Fruit fly (Drosophila melanogaster) ovary, adult (tissue): Measurements from ENCODE around the gene Pfdn6.

Experiments
- CG17801 ChIP-seq: fragments of 200-800 bp; optimal IDR thresholded peaks from 2 replicates; lab custom pipeline; 2019; ENCODE audit warnings: missing biosample characterization, mild to moderate bottlenecking, missing genetic modification characterization, moderate library complexity; ENCODE audit not compliant: partially characterized antibody

The Pfdn6 gene

DNA sequence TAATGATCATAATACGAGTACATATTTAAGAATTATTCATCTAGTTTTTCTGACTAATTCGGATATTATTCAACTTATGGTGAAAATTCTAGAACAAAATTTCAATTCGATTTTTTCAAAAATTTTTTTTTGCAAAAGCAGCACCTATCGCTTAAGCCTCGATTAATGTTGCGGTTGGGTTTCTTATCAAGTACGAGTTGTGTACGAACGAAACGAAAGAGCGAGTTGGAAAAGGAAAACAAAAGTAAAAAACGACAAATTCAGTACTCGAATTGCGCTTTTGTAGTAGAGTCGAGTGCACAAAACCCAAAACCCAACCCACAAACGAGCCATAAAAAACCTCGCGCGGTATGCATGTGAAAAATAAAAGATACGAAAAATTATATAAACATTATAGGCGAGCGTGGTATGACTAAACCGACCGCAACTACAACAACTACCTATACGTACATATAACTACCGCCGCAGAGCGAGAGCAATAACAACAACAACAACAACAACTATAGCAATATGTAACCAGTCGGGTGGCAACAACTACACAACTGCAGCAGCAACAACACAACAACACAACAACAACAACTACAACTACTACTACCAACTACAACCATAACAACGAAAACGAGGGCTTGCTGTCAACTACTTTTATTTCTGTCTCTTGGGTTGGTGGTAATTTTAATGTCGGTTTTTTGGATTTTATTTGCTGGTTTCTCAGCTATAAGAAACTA is 18.9 kb upstream of the Pfdn6 start:
- peak; percentile 25 for TF ChIP-seq CG17801 (GFP tag; lab: Kevin White, UChicago)

DNA sequence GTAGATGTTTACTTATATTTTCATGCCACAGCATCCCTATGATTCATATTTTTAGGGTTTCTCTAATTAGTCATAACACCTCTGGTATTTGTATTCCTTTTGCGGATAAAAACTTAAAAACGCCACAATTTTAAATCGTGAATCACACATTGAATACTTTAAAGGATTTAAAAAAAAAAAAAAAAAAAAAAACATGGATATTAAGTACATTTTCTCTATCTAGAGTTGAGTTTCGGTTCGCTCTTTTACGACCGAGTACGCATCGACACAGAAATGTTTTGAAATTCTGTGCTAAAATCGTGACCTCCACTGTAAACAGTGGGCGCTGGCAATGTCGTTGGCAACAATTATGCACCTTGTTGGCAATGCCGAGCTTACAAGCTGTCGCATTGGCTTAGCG is 18.0 kb upstream of the Pfdn6 start:
- TF ChIP-seq CG17801 (GFP tag; lab: Kevin White, UChicago), result no peak

DNA sequence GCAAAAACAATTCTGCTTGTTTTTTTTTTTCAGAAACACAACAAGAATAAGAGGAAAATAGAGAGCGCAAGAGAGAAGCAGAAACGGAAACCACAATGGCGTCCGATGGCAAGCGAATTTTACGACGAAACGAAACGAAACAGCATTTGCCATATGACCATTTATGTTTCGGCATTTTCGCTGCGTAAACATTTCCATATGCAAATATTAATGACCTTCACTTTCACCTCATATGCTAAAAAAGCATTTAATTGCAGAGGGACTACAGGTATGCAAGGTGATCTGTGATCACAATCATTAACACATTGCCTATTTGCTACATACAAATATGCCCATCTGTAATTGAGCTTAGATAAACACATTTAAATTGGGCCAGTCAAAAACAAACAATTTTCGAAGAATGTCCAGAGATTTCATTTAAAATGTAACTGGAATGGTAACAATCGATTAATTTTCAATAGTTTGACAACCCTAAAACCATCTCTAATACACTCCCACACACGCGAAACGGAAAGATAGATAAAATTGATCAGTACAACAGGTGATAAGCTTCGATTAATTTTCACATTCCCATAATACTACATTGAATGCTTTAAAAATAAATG is 17.2 kb upstream of the Pfdn6 start:
- TF ChIP-seq CG17801 (GFP tag; lab: Kevin White, UChicago), result peak; percentile 59

DNA sequence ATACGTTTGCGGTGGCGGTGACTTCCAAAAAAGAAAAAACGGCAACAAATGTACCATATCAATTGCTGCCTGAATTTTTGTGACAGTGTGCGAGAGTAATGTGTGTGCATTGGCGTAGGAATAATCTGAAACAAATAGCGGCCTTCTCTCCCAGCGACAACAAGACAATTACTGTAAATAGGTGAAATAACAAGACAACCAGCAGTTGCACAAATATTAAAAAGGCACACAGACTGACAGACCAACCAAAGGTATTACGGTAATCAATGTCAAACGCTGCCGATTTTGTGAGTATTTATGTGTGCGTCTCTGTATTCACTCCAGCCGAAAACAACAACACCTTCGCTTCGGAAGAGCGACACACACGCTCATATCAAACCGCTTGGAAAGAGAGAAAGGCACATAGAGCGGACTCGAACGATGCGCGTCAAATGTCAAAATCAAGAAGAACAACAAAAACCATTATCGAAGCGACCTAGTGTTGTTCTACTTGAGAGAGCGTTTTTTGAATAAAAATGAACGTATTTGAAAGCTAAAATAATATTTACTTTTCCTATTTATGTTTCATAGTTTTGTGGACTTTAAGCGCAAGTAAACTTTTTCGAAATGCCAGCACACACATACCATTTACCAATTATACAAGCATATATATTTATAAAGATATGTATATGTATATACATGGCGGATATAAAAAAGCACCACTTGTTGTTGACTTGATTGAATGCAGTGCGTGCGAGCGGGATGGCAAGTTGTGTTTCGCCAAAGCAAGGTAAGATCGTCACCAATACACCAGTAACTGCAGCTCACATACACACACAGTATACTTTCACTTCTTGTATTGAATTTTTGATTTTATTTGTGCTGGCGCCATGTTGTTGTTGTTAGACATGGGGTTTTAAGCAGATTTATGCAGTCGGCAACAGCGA is 16.4 kb upstream of the Pfdn6 start:
- no peak for TF ChIP-seq CG17801 (GFP tag; lab: Kevin White, UChicago)

DNA sequence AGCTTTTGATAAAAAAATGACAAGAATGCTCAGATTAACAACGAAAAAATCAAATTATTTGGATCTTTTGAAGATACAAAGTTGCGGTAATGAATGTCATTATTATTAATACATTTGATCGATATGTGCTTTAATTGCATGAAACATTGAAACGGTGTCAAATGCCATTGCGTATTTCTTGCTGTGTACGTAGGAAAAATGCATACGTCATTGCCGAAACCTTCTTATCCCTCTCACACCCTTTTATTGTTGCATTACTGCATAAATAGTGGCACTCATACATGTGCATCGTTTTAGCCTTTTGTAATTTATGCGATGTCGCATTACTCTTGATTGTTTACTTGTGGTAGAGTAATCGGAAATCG is 15.8 kb upstream of the Pfdn6 start:
- no peak for TF ChIP-seq CG17801 (GFP tag; lab: Kevin White, UChicago)

DNA sequence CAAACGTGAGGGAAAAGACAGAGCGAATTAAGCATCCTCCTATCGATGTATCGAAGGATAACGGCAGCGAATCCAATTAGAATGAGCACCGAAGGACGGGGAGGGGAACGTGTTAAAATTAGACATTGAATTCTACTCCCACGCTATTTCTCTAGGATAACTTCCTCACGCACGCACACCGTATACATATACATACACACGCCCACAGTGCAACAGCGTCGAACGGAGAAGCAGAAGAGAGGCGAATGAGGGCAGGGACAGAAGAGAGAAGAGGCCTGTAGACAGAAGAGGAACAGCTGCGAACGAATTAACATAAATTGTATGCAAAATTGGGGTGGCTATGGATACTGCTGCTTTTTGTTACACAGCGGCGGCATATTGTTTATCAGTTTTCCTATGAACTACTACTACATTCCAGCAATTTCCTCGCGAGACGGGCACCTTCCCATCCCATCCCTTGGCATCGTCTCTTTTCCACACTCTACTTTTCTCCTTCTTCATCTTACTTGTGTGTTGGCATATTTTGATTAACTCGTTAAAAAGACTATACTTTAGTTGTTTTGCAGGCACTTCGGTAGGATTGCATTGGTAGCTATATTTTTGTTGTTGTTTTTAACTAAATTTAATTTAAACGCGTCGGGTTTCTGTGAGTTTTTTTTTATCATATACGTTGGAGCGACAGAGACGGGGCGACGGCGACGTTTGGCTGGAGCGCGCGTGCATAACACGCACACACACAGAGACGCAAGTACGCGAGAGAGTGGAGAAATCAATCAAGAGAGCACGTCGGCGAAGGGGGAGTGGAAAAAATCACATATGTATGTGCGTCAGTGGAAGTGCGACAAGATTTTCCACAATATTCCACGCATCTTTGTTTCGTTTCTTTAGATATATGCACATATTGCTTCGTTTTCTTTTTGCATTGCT is 15.0 kb upstream of the Pfdn6 start:
- no peak for TF ChIP-seq CG17801 (GFP tag; lab: Kevin White, UChicago)

DNA sequence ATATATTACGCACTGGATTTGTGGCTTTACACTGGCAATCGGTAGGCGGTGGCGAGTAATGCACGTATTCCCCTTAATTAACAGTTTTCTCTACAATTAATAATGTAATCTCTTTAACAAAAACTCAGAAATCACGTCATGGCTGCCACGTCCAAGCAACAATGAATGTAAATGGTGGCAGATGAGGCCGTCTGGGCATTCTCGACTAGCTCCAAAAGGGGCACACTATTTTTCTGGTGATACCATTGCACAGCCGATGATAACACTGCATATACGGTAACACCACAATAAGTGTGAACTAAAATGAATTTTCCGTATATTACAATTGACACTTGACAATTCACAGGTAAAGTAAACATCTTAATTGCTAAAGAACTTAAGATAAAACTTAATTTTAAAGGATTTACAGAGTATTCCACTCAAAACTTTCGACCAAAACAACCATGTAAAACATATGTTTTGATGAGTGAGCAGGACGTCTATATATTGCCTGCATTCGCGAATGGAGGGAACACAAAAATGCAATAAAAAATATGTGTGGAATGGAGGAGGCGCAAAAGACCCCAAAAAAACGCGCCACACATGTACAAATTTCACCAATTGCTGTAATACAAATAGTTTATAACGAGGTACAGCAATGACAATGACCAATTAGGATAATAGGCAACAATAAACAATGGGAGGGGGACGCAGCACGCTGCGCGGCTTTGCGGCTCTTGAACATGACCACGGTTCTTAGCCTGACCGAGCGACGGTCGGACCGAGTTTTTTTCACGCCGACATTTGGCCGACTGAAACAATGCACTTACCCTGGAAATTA is 14.0 kb upstream of the Pfdn6 start:
- no peak for TF ChIP-seq CG17801 (GFP tag; lab: Kevin White, UChicago)

DNA sequence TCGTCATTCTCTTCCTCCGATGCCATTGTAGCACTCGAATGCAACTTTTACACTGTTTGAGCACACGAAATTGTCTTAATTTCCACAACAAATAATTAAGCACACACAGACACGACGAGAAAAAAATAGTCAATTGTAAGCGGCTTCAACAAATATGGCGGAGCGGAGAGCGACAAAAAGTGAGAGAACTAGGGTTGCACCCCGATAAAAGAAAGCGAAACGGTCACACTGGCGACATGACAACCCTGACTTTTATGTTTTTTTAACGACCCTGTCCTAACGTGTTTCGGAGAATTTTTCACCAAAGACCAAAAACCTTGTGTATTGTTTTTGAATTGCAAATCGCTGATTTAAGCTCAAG is 13.4 kb upstream of the Pfdn6 start, which contains the start of the genes Mi-2 and Prp3:
Gene Mi-2, minus strand, starts transcription at position 162 of the 361 bp plus-strand sequence.
Gene Prp3, plus strand, starts transcription at position 247 of the 361 bp plus-strand sequence.
- peak; percentile 46 for TF ChIP-seq CG17801 (GFP tag; lab: Kevin White, UChicago)

DNA sequence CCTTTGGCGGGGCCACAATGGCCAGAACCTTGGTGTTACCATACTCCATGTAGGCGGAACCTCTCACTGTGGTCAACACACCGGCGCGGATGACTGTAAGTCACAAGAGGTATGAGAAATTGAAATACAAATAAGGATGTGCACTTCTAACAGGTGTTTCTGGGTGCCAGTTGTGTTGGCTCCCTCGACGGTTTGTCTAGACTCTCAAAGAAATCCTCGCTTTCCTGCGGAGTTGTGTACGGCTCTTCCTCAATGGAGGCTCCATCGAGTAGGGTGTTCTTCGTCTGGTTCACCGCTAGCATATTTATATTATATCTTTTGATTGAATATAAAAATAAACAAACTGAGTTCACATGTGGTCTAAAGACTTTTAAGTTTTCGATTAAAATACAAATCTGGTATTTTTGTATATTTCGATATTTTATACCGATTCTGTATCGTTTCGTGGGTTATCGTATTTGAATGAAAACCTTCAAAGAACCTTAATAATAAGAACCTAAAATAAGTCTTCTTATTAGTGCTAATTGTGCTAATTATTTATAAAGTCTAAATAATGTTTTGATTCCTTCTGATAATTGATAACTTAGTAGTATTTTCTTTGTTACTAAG is 10.0 kb upstream of the Pfdn6 start, which contains the start of gene Mtr3:
Gene Mtr3, minus strand, starts transcription at position 388 of the 609 bp plus-strand sequence.
- TF ChIP-seq CG17801 (GFP tag; lab: Kevin White, UChicago), result no peak

DNA sequence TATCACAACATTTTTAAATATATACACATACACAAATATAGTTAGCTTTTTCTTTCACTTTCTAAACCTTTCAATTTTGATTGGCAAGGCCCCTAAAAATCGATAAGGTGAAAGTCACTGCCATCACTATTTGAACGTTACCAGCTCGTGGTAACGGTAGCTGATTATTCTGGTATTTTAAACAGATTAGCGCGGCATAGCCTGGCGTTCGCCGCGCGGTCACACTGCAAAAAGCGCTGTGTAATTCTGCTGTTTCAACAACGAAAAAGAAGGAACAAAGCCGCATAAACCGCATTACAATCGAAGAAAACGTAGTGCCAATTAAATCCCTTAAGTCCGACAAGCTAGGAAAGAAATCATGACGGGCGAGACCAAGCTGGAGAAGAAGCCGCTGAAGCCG is 8.6 kb upstream of the Pfdn6 start, which contains the start of gene Rpn1:
Gene Rpn1, plus strand, starts transcription at position 219 of the 400 bp plus-strand sequence.
- peak; percentile 47 for TF ChIP-seq CG17801 (GFP tag; lab: Kevin White, UChicago)

DNA sequence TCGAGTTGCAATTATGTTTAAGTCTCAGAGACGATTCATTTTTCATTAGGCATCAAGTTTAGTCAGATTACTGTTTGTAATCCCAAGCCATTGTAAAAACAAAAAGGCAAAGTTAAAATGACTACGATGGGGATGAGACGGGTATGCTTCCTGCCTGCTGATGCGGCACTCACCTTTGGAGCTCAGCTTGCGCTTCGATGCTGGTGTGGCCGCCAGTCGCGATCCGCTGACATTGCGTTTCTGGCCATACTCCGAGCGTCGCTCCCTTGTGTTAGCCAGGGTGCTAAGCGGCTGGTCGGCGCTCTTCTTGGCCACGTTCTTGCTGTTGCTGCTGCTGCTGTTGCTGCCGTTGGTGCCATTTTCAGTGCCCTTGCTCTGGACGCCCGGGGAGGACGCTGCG is 3.5 kb upstream of the Pfdn6 start:
- TF ChIP-seq CG17801 (GFP tag; lab: Kevin White, UChicago), result no peak

DNA sequence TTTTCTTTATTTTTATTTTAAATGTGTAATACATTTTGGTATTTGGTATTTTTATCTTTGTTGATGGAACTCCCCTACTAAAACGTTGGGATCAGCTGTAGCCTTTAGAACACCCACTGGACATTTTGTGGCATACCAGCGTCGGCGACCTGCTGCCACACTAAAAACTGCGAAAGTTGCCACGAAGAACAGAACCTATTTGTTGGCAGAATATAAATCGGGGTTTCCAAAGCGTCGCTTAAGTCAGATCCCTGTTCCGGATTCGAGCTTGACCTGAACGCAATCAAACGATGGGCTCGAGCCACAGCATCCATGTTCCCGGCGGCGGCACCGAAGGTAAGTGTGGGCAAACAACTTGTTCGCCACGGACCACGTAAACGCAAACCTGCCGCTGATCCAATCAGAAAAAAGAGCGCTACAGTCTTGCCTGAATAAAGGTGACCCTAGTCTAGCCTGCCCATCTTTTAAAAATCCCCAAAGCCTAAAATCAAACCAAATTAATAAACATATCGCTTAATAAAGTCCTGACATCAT is 1.4 kb downstream of the Pfdn6 start, which contains the start of gene Grasp65:
Gene Grasp65, plus strand, starts transcription at position 173 of the 534 bp plus-strand sequence.
- TF ChIP-seq CG17801 (GFP tag; lab: Kevin White, UChicago), result peak; percentile 52
